Fruit fly (Drosophila melanogaster): ENCODE data around the gene CycT.

CycT gene

DNA sequence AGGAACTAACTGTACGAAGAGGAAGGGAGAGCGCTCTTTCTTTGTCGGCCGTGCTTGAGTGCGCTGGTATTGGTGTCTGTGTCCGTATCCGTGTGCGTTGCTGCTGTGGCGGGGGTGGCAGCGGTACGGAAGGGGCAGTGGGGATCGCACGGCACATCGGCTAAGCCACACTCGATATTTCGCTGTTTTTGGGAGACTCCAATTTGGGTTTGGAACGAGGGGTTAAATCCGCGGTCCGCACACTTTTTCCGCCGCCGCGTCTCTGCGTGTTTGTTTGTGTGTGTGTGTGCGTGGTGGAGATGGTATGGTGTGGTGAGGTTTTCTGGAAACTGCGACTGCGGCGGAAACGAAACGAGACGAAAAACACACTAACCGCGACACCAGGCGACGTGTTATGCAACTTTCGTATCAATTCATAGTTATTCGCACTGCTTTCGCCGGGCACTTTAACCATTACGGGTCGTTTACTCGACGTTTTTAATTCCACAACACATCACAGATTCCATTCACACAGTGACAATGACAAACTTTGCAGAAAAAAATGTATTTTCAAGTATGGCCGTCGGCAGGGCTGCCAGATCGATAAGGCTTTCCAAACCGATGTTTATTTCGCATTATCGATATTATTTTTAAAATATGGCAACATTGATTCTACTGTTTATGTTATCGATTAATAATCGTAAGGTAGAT is at the start of gene CycT (continued):
- no peak for TF ChIP-seq CG14667 (GFP tag; IDR thresholded peaks at IDR 0.05)
- TF ChIP-seq CG2120 (GFP tag; optimal IDR thresholded peaks at IDR 0.05) = no peak
- TF ChIP-seq eve (GFP tag; optimal IDR thresholded peaks at IDR 0.05) = no peak
- TF ChIP-seq Dbx (GFP tag; IDR thresholded peaks at IDR 0.05) = peak; percentile 26; the same call in 1 of the 3 replicates
- TF ChIP-seq Opbp (GFP tag; IDR thresholded peaks at IDR 0.05; ENCODE audit: partially characterized antibody) = peak; percentile 92
- peak; percentile 3 for TF ChIP-seq fu2 (GFP tag; optimal IDR thresholded peaks at IDR 0.05)
- TF ChIP-seq CG11723 (GFP tag; optimal IDR thresholded peaks at IDR 0.05) = no peak
- no peak for TF ChIP-seq CG12942 (GFP tag; optimal IDR thresholded peaks at IDR 0.05)
- no peak for TF ChIP-seq tin (GFP tag; optimal IDR thresholded peaks at IDR 0.05)
- peak; percentile 78 for TF ChIP-seq E2f2 (GFP tag; IDR thresholded peaks at IDR 0.05)
- peak; percentile 85 for TF ChIP-seq CG8478 (optimal IDR thresholded peaks at IDR 0.05)
- TF ChIP-seq CG9817 (tag; optimal IDR thresholded peaks at IDR 0.05) = no peak
- no peak; the same call in 1 of the 2 replicates for TF ChIP-seq vvl (GFP tag; IDR thresholded peaks at IDR 0.05)
- peak; percentile 28 for TF ChIP-seq bcd (GFP tag; optimal IDR thresholded peaks at IDR 0.05)
- no peak for TF ChIP-seq ind (GFP tag; optimal IDR thresholded peaks at IDR 0.05)
- no peak for TF ChIP-seq shn (GFP tag; optimal IDR thresholded peaks at IDR 0.05)
- peak; percentile 16 for TF ChIP-seq CG12769 (tag; optimal IDR thresholded peaks at IDR 0.05)
- TF ChIP-seq Poxn (GFP tag; IDR thresholded peaks at IDR 0.05) = no peak
- TF ChIP-seq stwl (tag; optimal IDR thresholded peaks at IDR 0.05) = peak; percentile 84
- TF ChIP-seq corto (GFP tag; optimal IDR thresholded peaks at IDR 0.05) = no peak
- TF ChIP-seq CG17912 (GFP tag; optimal IDR thresholded peaks at IDR 0.05) = no peak
- TF ChIP-seq CG32767 (GFP tag; IDR thresholded peaks at IDR 0.05) = peak; percentile 48
- peak in 1 of 2 experiments; percentile 52 for TF ChIP-seq insv (GFP tag; optimal IDR thresholded peaks at IDR 0.05)
- peak; percentile 21 for TF ChIP-seq ewg (GFP tag; optimal IDR thresholded peaks at IDR 0.05)
- TF ChIP-seq CG2129 (GFP tag; IDR thresholded peaks at IDR 0.05; ENCODE audit: partially characterized antibody) = peak; percentile 83
- TF ChIP-seq row (GFP tag; IDR thresholded peaks at IDR 0.05) = peak; percentile 29; the same call in 1 of the 3 replicates
- TF ChIP-seq Rx (GFP tag; IDR thresholded peaks at IDR 0.05) = no peak
- peak; percentile 95 for TF ChIP-seq CG3995 (GFP tag; optimal IDR thresholded peaks at IDR 0.05)
- peak in 1 of 2 experiments; percentile 18 for TF ChIP-seq crp (GFP tag; optimal IDR thresholded peaks at IDR 0.05)
- no peak for TF ChIP-seq Usf (GFP tag; optimal IDR thresholded peaks at IDR 0.05)
- TF ChIP-seq esg (GFP tag; conservative IDR thresholded peaks at IDR 0.05) = no peak
- TF ChIP-seq Jarid2 (GFP tag; optimal IDR thresholded peaks at IDR 0.05) = no peak
- TF ChIP-seq CG13894 (tag; optimal IDR thresholded peaks at IDR 0.05) = peak; percentile 50
- TF ChIP-seq CG3838 (GFP tag; optimal IDR thresholded peaks at IDR 0.05) = no peak
- no peak for TF ChIP-seq CG11247 (GFP tag; IDR thresholded peaks at IDR 0.05)
- TF ChIP-seq HLHmδ (GFP tag; optimal IDR thresholded peaks at IDR 0.05) = peak; percentile 41
- TF ChIP-seq dm (GFP tag; optimal IDR thresholded peaks at IDR 0.05) = peak; percentile 82
- TF ChIP-seq MESR4 (GFP tag; optimal IDR thresholded peaks at IDR 0.05) = peak; percentile 98
- TF ChIP-seq sd (tag; optimal IDR thresholded peaks at IDR 0.05) = peak; percentile 72
- TF ChIP-seq stc (GFP tag; IDR thresholded peaks at IDR 0.05) = no peak
- TF ChIP-seq CG17186 (GFP tag; optimal IDR thresholded peaks at IDR 0.05) = peak; percentile 18
- TF ChIP-seq HLH3B (GFP tag; IDR thresholded peaks at IDR 0.05) = no peak
- no peak for TF ChIP-seq CG1647 (GFP tag; optimal IDR thresholded peaks at IDR 0.05)
- peak; percentile 3 for TF ChIP-seq Camta (GFP tag; optimal IDR thresholded peaks at IDR 0.05)
- peak; percentile 63; the same call in 2 of the 3 replicates for TF ChIP-seq ci (GFP tag; IDR thresholded peaks at IDR 0.05)
- peak; percentile 20 for TF ChIP-seq gcm (GFP tag; optimal IDR thresholded peaks at IDR 0.05)
- TF ChIP-seq Dip2 (GFP tag; IDR thresholded peaks at IDR 0.05) = no peak
- TF ChIP-seq CG8924 (tag; optimal IDR thresholded peaks at IDR 0.05) = peak; percentile 57
- no peak for TF ChIP-seq Dfd (GFP tag; optimal IDR thresholded peaks at IDR 0.05)
- TF ChIP-seq MTF-1 (GFP tag; optimal IDR thresholded peaks at IDR 0.05; ENCODE audit: borderline replicate concordance) = peak; percentile 9
